Fruit fly (Drosophila melanogaster) whole organism, adult: ENCODE results near the gene trio.

Experiments
- CG11617 ChIP-seq: fragments of 200-800 bp; sonication (Bioruptor generic); optimal IDR thresholded peaks from 2 replicates; lab custom pipeline; 2017; ENCODE audit warnings: mild to moderate bottlenecking, missing biosample characterization, missing genetic modification reagents, missing genetic modification characterization
- CG12768 ChIP-seq: fragments of 200-800 bp; sonication (Bioruptor generic); optimal IDR thresholded peaks from 2 replicates; lab custom pipeline; 2017; ENCODE audit warnings: missing biosample characterization, missing genetic modification characterization, mild to moderate bottlenecking, moderate library complexity, missing genetic modification reagents
- CG14711 ChIP-seq: fragments of 200-800 bp; sonication (Bioruptor generic); optimal IDR thresholded peaks from 2 replicates; lab custom pipeline; 2018; ENCODE audit warnings: missing biosample characterization, mild to moderate bottlenecking, missing genetic modification characterization, moderate library complexity
- CG1620 ChIP-seq: fragments of 200-800 bp; sonication (Bioruptor generic); optimal IDR thresholded peaks from 2 replicates; lab custom pipeline; 2016; ENCODE audit warnings: missing biosample characterization, missing genetic modification characterization
- CG33017 ChIP-seq: fragments of 200-800 bp; sonication (Bioruptor generic); optimal IDR thresholded peaks from 2 replicates; lab custom pipeline; 2018; ENCODE audit warnings: missing biosample characterization, mild to moderate bottlenecking, missing genetic modification characterization, moderate library complexity
- CG5204 ChIP-seq: fragments of 200-800 bp; sonication (Bioruptor generic); optimal IDR thresholded peaks from 2 replicates; lab custom pipeline; 2016; ENCODE audit warnings: missing biosample characterization, missing genetic modification characterization
- CG7045 ChIP-seq: fragments of 200-800 bp; sonication (Bioruptor generic); optimal IDR thresholded peaks from 2 replicates; lab custom pipeline; 2017; ENCODE audit warnings: missing biosample characterization, mild to moderate bottlenecking, missing genetic modification characterization
- CG7101 ChIP-seq: fragments of 200-800 bp; sonication (Bioruptor generic); optimal IDR thresholded peaks from 2 replicates; lab custom pipeline; 2018; ENCODE audit warnings: missing biosample characterization, mild to moderate bottlenecking, missing genetic modification characterization, moderate library complexity
- Clk ChIP-seq: fragments of 200-800 bp; sonication (Bioruptor generic); optimal IDR thresholded peaks from 2 replicates; lab custom pipeline; 2017; ENCODE audit warnings: missing biosample characterization, missing genetic modification characterization
- Crg-1 ChIP-seq: fragments of 200-800 bp; sonication (Bioruptor generic); optimal IDR thresholded peaks from 2 replicates; lab custom pipeline; 2016; ENCODE audit warnings: missing biosample characterization, missing genetic modification characterization
- Hr96 ChIP-seq: fragments of 200-800 bp; sonication (Bioruptor generic); optimal IDR thresholded peaks from 2 replicates; lab custom pipeline; 2016; ENCODE audit warnings: missing biosample characterization, missing genetic modification characterization
- Mnt ChIP-seq: fragments of 200-800 bp; sonication (Bioruptor generic); optimal IDR thresholded peaks from 2 replicates; lab custom pipeline; 2016; ENCODE audit warnings: missing biosample characterization, mild to moderate bottlenecking, missing genetic modification characterization
- bab1 ChIP-seq: fragments of 200-800 bp; sonication (Bioruptor generic); optimal IDR thresholded peaks from 3 replicates; lab custom pipeline; 2019; ENCODE audit warnings: missing biosample characterization, mild to moderate bottlenecking, missing genetic modification characterization, moderate library complexity
- cic ChIP-seq: fragments of 200-800 bp; sonication (Bioruptor generic); optimal IDR thresholded peaks from 2 replicates; lab custom pipeline; 2017; ENCODE audit warnings: missing biosample characterization, mild to moderate bottlenecking, missing genetic modification characterization, moderate library complexity
- cnc ChIP-seq, 2 experiments: fragments of >200 bp; optimal IDR thresholded peaks; 2 replicates each; lab custom pipeline; 2017
- kay ChIP-seq: fragments of 200-800 bp; sonication (Bioruptor generic); peaks from one replicate; lab custom pipeline; 2016; ENCODE audit warnings: missing biosample characterization, missing genetic modification characterization, borderline replicate concordance
- ovo ChIP-seq: fragments of 200-800 bp; sonication (Bioruptor generic); optimal IDR thresholded peaks from 2 replicates; lab custom pipeline; 2016; ENCODE audit warnings: missing biosample characterization, missing genetic modification characterization
- pad ChIP-seq: fragments of 200-800 bp; sonication (Bioruptor generic); optimal IDR thresholded peaks from 3 replicates; lab custom pipeline; 2017; ENCODE audit warnings: missing biosample characterization, missing genetic modification characterization, mild to moderate bottlenecking, moderate library complexity, missing genetic modification reagents
- tj ChIP-seq: fragments of 200-800 bp; sonication (Bioruptor generic); optimal IDR thresholded peaks from 3 replicates; lab custom pipeline; 2017; ENCODE audit warnings: missing biosample characterization, mild to moderate bottlenecking, missing genetic modification characterization, moderate library complexity
- toe ChIP-seq: fragments of 200-800 bp; sonication (Bioruptor generic); optimal IDR thresholded peaks from 2 replicates; lab custom pipeline; 2016; ENCODE audit warnings: missing biosample characterization, missing genetic modification characterization

trio gene

DNA sequence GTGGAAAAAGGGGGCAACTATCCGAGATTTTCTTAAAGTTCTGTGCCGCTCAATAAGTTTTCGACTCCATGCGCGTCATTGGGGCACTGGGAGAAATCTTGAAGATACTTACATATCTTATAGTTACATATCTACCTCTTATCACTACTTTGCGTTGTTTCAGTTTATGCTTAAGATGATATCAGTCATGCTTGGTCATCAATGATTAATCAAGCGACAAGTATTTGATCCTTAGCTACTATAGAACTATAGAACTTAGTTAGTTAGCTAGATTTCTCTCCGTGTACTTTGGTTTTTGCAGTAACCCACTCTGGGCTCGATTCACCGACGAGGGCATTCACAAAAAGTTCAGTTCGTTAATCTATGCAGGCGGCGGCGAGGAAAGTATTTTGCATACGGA lies 21.3 kb upstream of the trio start:
- no peak for TF ChIP-seq CG7045 (GFP tag; lab: Kevin White, UChicago)
- no peak for TF ChIP-seq cnc (optimal IDR thresholded peaks at IDR 0.05; lab: Kevin White, UChicago)
- no peak for TF ChIP-seq toe (GFP tag; lab: Kevin White, UChicago)
- TF ChIP-seq CG33017 (tag; lab: Kevin White, UChicago), result no peak
- no peak for TF ChIP-seq tj (GFP tag; lab: Kevin White, UChicago)
- no peak for TF ChIP-seq CG14711 (tag; lab: Kevin White, UChicago)

DNA sequence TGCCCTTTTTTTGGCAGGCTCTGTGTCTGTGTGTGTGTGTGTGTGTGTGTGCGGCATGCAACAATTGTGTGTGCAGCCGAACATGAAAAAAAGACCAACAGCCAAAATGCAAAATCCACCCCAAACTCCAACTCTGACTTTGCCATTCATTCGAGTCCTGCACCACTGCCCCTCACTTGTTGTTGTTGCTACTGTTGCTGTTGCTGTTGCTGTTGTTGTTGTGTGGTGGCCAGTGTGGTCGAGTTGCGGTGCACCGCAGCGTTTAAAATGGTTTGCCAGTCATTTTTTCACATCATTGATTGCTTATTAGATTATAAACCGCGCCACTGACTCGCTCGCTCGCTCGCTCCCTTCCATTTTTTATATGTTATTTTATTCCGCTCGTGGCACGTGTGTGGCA lies 11.8 kb upstream of the trio start:
- TF ChIP-seq CG7045 (GFP tag; lab: Kevin White, UChicago) (no peak), tj (GFP tag; lab: Kevin White, UChicago) (no peak), CG5204 (GFP tag; lab: Kevin White, UChicago) (no peak), CG7101 (tag; lab: Kevin White, UChicago) (no peak), cic (GFP tag; lab: Kevin White, UChicago) (no peak), CG33017 (tag; lab: Kevin White, UChicago) (no peak), kay (no peak), pad (GFP tag; lab: Kevin White, UChicago) (no peak), Mnt (GFP tag; lab: Kevin White, UChicago) (no peak), CG12768 (GFP tag; lab: Kevin White, UChicago) (no peak), CG14711 (tag; lab: Kevin White, UChicago) (no peak), CG11617 (GFP tag; lab: Kevin White, UChicago) (no peak)

DNA sequence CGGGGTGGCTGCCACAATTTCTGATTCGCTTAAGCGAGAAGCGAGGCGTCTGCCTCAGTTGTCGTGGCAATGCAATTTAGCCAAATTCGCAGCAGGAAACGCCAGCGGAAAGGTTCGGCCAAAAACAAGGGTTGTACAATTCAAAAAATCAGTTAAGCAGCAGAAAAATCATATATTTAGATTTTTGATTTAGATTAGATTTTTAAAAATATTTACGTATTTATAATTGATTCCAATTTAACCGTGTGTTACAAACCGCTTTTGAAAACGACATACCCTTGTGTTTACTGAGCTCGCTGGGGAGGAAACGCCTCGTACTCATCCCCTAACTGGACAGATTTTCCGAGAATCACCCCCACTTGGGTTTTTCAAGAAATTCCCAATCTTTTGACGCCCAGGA lies 8.9 kb upstream of the trio start:
- TF ChIP-seq pad (GFP tag; lab: Kevin White, UChicago), result no peak
- no peak for TF ChIP-seq cic (GFP tag; lab: Kevin White, UChicago)
- no peak for TF ChIP-seq tj (GFP tag; lab: Kevin White, UChicago)
- TF ChIP-seq Hr96, result no peak
- no peak for TF ChIP-seq Crg-1
- no peak for TF ChIP-seq CG1620 (GFP tag; lab: Kevin White, UChicago)
- no peak for TF ChIP-seq kay
- no peak for TF ChIP-seq cnc (optimal IDR thresholded peaks at IDR 0.05; lab: Kevin White, UChicago)
- no peak for TF ChIP-seq toe (GFP tag; lab: Kevin White, UChicago)
- no peak for TF ChIP-seq Clk (GFP tag; lab: Kevin White, UChicago)
- no peak for TF ChIP-seq ovo (GFP tag; lab: Kevin White, UChicago)
- no peak for TF ChIP-seq CG11617 (GFP tag; lab: Kevin White, UChicago)
- TF ChIP-seq CG5204 (GFP tag; lab: Kevin White, UChicago), result no peak
- TF ChIP-seq CG7101 (tag; lab: Kevin White, UChicago), result no peak
- TF ChIP-seq CG14711 (tag; lab: Kevin White, UChicago), result no peak
- no peak for TF ChIP-seq CG12768 (GFP tag; lab: Kevin White, UChicago)

DNA sequence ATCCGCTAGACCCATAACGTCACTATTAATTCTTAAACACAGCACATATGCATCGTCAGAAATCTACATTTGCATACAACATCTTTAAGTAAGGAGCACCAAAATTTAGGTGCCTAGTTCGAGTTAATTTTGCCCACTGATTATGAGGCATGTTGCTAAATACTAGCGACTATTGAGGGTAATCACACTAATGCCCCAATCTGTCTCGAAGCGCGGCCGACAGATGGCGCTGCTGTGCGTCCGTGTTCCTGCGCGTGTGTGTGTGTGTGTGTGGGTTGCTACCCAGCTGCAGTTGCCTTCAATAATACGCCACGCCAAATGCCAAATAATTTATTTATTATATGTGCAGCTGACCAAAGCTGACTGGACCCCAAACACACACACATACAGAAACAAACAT lies 6.7 kb upstream of the trio start:
- TF ChIP-seq toe (GFP tag; lab: Kevin White, UChicago), result no peak
- TF ChIP-seq Clk (GFP tag; lab: Kevin White, UChicago), result no peak
- TF ChIP-seq CG11617 (GFP tag; lab: Kevin White, UChicago), result no peak
- TF ChIP-seq CG7045 (GFP tag; lab: Kevin White, UChicago), result no peak
- TF ChIP-seq Crg-1, result no peak
- TF ChIP-seq CG33017 (tag; lab: Kevin White, UChicago), result no peak
- no peak for TF ChIP-seq CG5204 (GFP tag; lab: Kevin White, UChicago)
- no peak for TF ChIP-seq CG7101 (tag; lab: Kevin White, UChicago)

DNA sequence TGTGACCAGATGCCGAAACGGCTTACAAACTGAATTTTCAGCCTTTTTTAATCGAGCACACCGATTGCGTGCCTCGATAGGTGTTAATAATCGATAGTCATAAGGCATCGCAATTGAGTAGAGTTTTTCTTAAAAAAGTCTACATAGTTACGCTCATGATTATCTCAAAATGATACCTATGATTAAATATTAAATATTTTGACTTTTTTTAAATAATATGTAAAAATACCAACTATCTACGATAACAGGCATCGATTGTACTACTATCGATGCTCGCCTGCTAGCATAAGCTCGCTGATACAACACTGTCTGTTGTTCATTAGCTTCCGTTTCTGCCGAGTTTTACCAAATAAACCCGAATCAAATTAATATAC lies 199 bp upstream of the trio start:
- TF ChIP-seq cnc (optimal IDR thresholded peaks at IDR 0.05; lab: Kevin White, UChicago) (no peak), CG5204 (GFP tag; lab: Kevin White, UChicago) (no peak), CG11617 (GFP tag; lab: Kevin White, UChicago) (no peak), bab1 (GFP tag; lab: Kevin White, UChicago) (peak; percentile 79), kay (no peak), cic (GFP tag; lab: Kevin White, UChicago) (no peak), CG1620 (GFP tag; lab: Kevin White, UChicago) (peak; percentile 5), Crg-1 (no peak), CG33017 (tag; lab: Kevin White, UChicago) (no peak), CG12768 (GFP tag; lab: Kevin White, UChicago) (no peak), pad (GFP tag; lab: Kevin White, UChicago) (peak; percentile 38), Mnt (GFP tag; lab: Kevin White, UChicago) (no peak), CG7101 (tag; lab: Kevin White, UChicago) (peak; percentile 60), Clk (GFP tag; lab: Kevin White, UChicago) (no peak), tj (GFP tag; lab: Kevin White, UChicago) (no peak), toe (GFP tag; lab: Kevin White, UChicago) (no peak), CG14711 (tag; lab: Kevin White, UChicago) (peak; percentile 5), CG7045 (GFP tag; lab: Kevin White, UChicago) (peak; percentile 4)

DNA sequence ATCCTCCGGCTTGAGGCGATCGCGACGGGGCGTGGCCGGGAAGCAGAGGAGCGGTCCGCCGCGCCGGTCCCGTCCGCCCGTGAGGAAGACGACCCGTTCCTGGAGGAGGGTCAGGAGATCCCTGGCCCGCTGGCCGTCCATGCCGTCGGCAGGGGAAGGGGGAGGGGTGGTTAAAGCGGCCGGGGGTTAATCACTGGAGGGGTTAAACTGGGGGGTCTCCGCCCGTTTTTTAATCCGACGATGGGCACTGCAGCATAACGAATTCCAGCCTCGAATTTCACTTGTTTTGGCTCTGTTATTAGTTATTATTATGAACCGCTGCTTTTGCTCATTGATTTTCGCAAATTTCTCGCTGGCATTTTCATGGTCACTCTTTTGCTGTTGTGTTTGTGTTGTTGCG lies 987 bp downstream of the trio start:
- TF ChIP-seq CG7101 (tag; lab: Kevin White, UChicago) (no peak), CG11617 (GFP tag; lab: Kevin White, UChicago) (no peak), kay (no peak), cic (GFP tag; lab: Kevin White, UChicago) (no peak), bab1 (GFP tag; lab: Kevin White, UChicago) (no peak), Crg-1 (no peak), pad (GFP tag; lab: Kevin White, UChicago) (no peak), ovo (GFP tag; lab: Kevin White, UChicago) (no peak), CG14711 (tag; lab: Kevin White, UChicago) (no peak), cnc (optimal IDR thresholded peaks at IDR 0.05; lab: Kevin White, UChicago) (no peak), CG7045 (GFP tag; lab: Kevin White, UChicago) (no peak), CG12768 (GFP tag; lab: Kevin White, UChicago) (no peak), Clk (GFP tag; lab: Kevin White, UChicago) (no peak)
